Worm (Caenorhabditis elegans) whole organism, midembryonic: ENCODE measurements around the gene C39B10.3.

Experiments
- cog-1 ChIP-seq: sonication (generic microtip); optimal IDR thresholded peaks from 2 replicates; lab custom pipeline; 2016; ENCODE audit warnings: missing genetic modification characterization, missing compliant biosample characterization
- flt-1 ChIP-seq: fragments of 200-800 bp; sonication (Bioruptor generic); IDR thresholded peaks from 2 replicates; pipeline ENCODE4 v1.3.6; 2022; ENCODE audit warnings: missing genetic modification characterization, missing compliant biosample characterization
- klf-2 ChIP-seq: fragments of 200-800 bp; sonication (Bioruptor generic); conservative IDR thresholded peaks from 2 replicates; pipeline ENCODE4 v1.3.6; 2022; ENCODE audit warnings: missing genetic modification reagents, missing genetic modification characterization, missing compliant biosample characterization
- ref-1 ChIP-seq: fragments of 200-800 bp; sonication (Bioruptor generic); conservative IDR thresholded peaks from 2 replicates; pipeline ENCODE4 v1.3.6; 2022; ENCODE audit warnings: missing genetic modification reagents, missing genetic modification characterization, missing compliant biosample characterization
- tab-1 ChIP-seq: fragments of 200-800 bp; sonication (Bioruptor generic); IDR thresholded peaks from 2 replicates; pipeline ENCODE4 v1.3.6; 2022; ENCODE audit warnings: missing genetic modification characterization, missing compliant biosample characterization
- ztf-23 ChIP-seq: fragments of 200-800 bp; sonication (Bioruptor generic); IDR thresholded peaks from 2 replicates; pipeline ENCODE4 v1.3.6; 2022; ENCODE audit warnings: missing genetic modification reagents, missing genetic modification characterization, missing compliant biosample characterization
- ztf-29 ChIP-seq: fragments of 200-800 bp; sonication (Bioruptor generic); IDR thresholded peaks from 2 replicates; pipeline ENCODE4 v1.3.6; 2022; ENCODE audit warnings: missing genetic modification reagents, missing genetic modification characterization, missing compliant biosample characterization

C39B10.3 gene

ce11 chrX:10491875-10492523, 48.1 kb downstream of the C39B10.3 start:
- TF ChIP-seq flt-1 (GFP tag; lab: Robert Waterston, UW) = no peak
- TF ChIP-seq ztf-23 (GFP tag; lab: Robert Waterston, UW) = no peak
- no peak for TF ChIP-seq klf-2
- TF ChIP-seq cog-1 = no peak
- no peak for TF ChIP-seq ztf-29
- TF ChIP-seq ref-1 (GFP tag; lab: Robert Waterston, UW) = no peak
- no peak for TF ChIP-seq tab-1 (GFP tag; lab: Robert Waterston, UW)
